Worm (Caenorhabditis elegans) whole organism, L1 larva: ENCODE measurements around the gene sea-2.

Experiments
- C16A3.4 ChIP-seq: fragments of 150-350 bp; optimal IDR thresholded peaks from 2 replicates; lab custom pipeline; 2014; ENCODE audit warnings: missing biosample characterization, missing genetic modification characterization
- F16B12.6 ChIP-seq: fragments of 150-350 bp; optimal IDR thresholded peaks from 2 replicates; lab custom pipeline; 2014; ENCODE audit warnings: missing biosample characterization, missing genetic modification characterization
- Y116A8C.19 ChIP-seq: sonication (generic microtip); optimal IDR thresholded peaks from 2 replicates; lab custom pipeline; 2016; ENCODE audit warnings: missing compliant biosample characterization, missing genetic modification characterization, borderline replicate concordance
- aly-2 ChIP-seq: fragments of 150-350 bp; optimal IDR thresholded peaks from 2 replicates; lab custom pipeline; 2014; ENCODE audit warnings: missing biosample characterization, missing genetic modification characterization
- blmp-1 ChIP-seq: fragments of 150-350 bp; optimal IDR thresholded peaks from 2 replicates; lab custom pipeline; 2014; ENCODE audit warnings: missing biosample characterization, missing genetic modification characterization
- ceh-8 ChIP-seq: fragments of 200-800 bp; sonication (Bioruptor generic); optimal IDR thresholded peaks from 2 replicates; lab custom pipeline; 2018; ENCODE audit warnings: mild to moderate bottlenecking, missing genetic modification characterization, moderate library complexity, missing compliant biosample characterization
- ceh-82 ChIP-seq, 3 experiments: fragments of 150-350 bp in 1 of 3; sonication (generic microtip) in 2 of 3; optimal IDR thresholded peaks; 2 replicates each; lab custom pipeline; 2014 to 2017; ENCODE audit warnings: missing biosample characterization in 3 of 3, missing genetic modification characterization in 3 of 3
- dpl-1 ChIP-seq, 3 experiments: fragments of 150-350 bp in 2 of 3; sonication (generic microtip) in 1 of 3; optimal IDR thresholded peaks; 2 replicates each; lab custom pipeline; 2014 to 2017; ENCODE audit warnings: missing biosample characterization in 3 of 3, missing genetic modification characterization in 3 of 3, missing genetic modification reagents in 3 of 3
- efl-1 ChIP-seq, 4 experiments: fragments of 150-350 bp; optimal IDR thresholded peaks in 3 of 4; peaks in 1 of 4; 1 replicate in 1 of 4; 2 replicates in 3 of 4; lab custom pipeline; 2014; ENCODE audit warnings: missing biosample characterization in 2 of 4, missing genetic modification characterization in 2 of 4, missing genetic modification reagents in 2 of 4
- efl-3 ChIP-seq: fragments of 200-800 bp; sonication (Bioruptor generic); optimal IDR thresholded peaks from 2 replicates; lab custom pipeline; 2018; ENCODE audit warnings: mild to moderate bottlenecking, missing genetic modification characterization, missing compliant biosample characterization
- egl-13 ChIP-seq: sonication (generic microtip); optimal IDR thresholded peaks from 2 replicates; lab custom pipeline; 2016; ENCODE audit warnings: missing genotype, missing genetic modification reagents, missing genetic modification characterization, missing compliant biosample characterization
- egl-27 ChIP-seq, 2 experiments: fragments of 150-350 bp in 1 of 2; sonication (generic microtip); optimal IDR thresholded peaks; 3 replicates each; lab custom pipeline; 2017 to 2018; ENCODE audit warnings: missing biosample characterization in 2 of 2, missing genetic modification characterization in 2 of 2, missing genetic modification reagents in 2 of 2
- elt-3 ChIP-seq, 6 experiments: fragments of 150-350 bp in 1 of 6; sonication (generic microtip); optimal IDR thresholded peaks; 2 replicates each; lab custom pipeline; 2017 to 2018; ENCODE audit warnings: missing biosample characterization in 6 of 6, missing genetic modification characterization in 6 of 6, inconsistent platforms in 1 of 6
- fkh-10 ChIP-seq: sonication (generic microtip); optimal IDR thresholded peaks from 2 replicates; lab custom pipeline; 2017; ENCODE audit warnings: missing biosample characterization, missing genetic modification reagents, missing genetic modification characterization
- fkh-8 ChIP-seq: sonication (generic microtip); optimal IDR thresholded peaks from 2 replicates; lab custom pipeline; 2016; ENCODE audit warnings: mild to moderate bottlenecking, missing genetic modification characterization, missing compliant biosample characterization
- hlh-4 ChIP-seq: sonication (generic microtip); optimal IDR thresholded peaks from 2 replicates; lab custom pipeline; 2016; ENCODE audit warnings: mild to moderate bottlenecking, missing genetic modification characterization, missing compliant biosample characterization
- hpl-2 ChIP-seq: fragments of 150-350 bp; optimal IDR thresholded peaks from 2 replicates; lab custom pipeline; 2014; ENCODE audit warnings: missing biosample characterization, missing genetic modification reagents, missing genetic modification characterization
- irx-1 ChIP-seq: sonication (generic microtip); optimal IDR thresholded peaks from 2 replicates; lab custom pipeline; 2016; ENCODE audit warnings: missing genetic modification characterization, missing compliant biosample characterization
- lin-13 ChIP-seq: fragments of 150-350 bp; optimal IDR thresholded peaks from 2 replicates; lab custom pipeline; 2014; ENCODE audit warnings: missing biosample characterization, missing genetic modification reagents, missing genetic modification characterization
- lin-14 ChIP-seq: fragments of 200-800 bp; sonication (Bioruptor generic); optimal IDR thresholded peaks from 2 replicates; lab custom pipeline; 2018; ENCODE audit warnings: mild to moderate bottlenecking, missing genetic modification characterization, moderate library complexity, missing compliant biosample characterization
- lin-15B ChIP-seq: fragments of 150-350 bp; sonication (generic microtip); optimal IDR thresholded peaks from 3 replicates; lab custom pipeline; 2014; ENCODE audit warnings: missing biosample characterization, missing genetic modification characterization
- lin-35 ChIP-seq, 2 experiments: fragments of 150-350 bp; optimal IDR thresholded peaks; 2 replicates each; lab custom pipeline; 2014; ENCODE audit warnings: missing biosample characterization in 2 of 2, missing genetic modification characterization in 2 of 2, missing genetic modification reagents in 2 of 2
- lin-39 ChIP-seq: fragments of 150-350 bp; optimal IDR thresholded peaks from 2 replicates; lab custom pipeline; 2014; ENCODE audit warnings: missing biosample characterization, missing genetic modification reagents, missing genetic modification characterization
- lsy-2 ChIP-seq, 2 experiments: fragments of 150-350 bp; optimal IDR thresholded peaks; 2 replicates each; lab custom pipeline; 2014; ENCODE audit warnings: missing biosample characterization in 2 of 2, missing genetic modification characterization in 2 of 2
- mab-9 ChIP-seq: fragments of 200-800 bp; sonication (Bioruptor generic); IDR thresholded peaks from 2 replicates; pipeline ENCODE4 v1.3.6; 2022; ENCODE audit warnings: missing genetic modification reagents, missing genetic modification characterization, missing compliant biosample characterization
- mdl-1 ChIP-seq, 2 experiments: fragments of 150-350 bp; optimal IDR thresholded peaks; 2 replicates each; lab custom pipeline; 2014 to 2017; ENCODE audit warnings: missing biosample characterization in 2 of 2, missing genetic modification characterization in 2 of 2, inconsistent platforms in 1 of 2
- mef-2 ChIP-seq: fragments of 150-350 bp; optimal IDR thresholded peaks from 2 replicates; lab custom pipeline; 2014; ENCODE audit warnings: missing biosample characterization, missing genetic modification characterization
- nhr-12 ChIP-seq: sonication (generic microtip); optimal IDR thresholded peaks from 2 replicates; lab custom pipeline; 2017; ENCODE audit warnings: missing biosample characterization, missing genetic modification characterization
- nhr-19 ChIP-seq: fragments of 200-800 bp; sonication (Bioruptor generic); conservative IDR thresholded peaks from 2 replicates; pipeline ENCODE4 v1.3.6; 2022; ENCODE audit warnings: missing genetic modification characterization, missing compliant biosample characterization
- nhr-20 ChIP-seq: sonication (generic microtip); optimal IDR thresholded peaks from 2 replicates; lab custom pipeline; 2016; ENCODE audit warnings: mild to moderate bottlenecking, missing genetic modification characterization, missing compliant biosample characterization
- nhr-28 ChIP-seq: fragments of 150-350 bp; optimal IDR thresholded peaks from 2 replicates; lab custom pipeline; 2014; ENCODE audit warnings: missing biosample characterization, missing genetic modification characterization
- nhr-47 ChIP-seq: sonication (generic microtip); optimal IDR thresholded peaks from 2 replicates; lab custom pipeline; 2016; ENCODE audit warnings: mild to moderate bottlenecking, missing genetic modification characterization, moderate library complexity, missing compliant biosample characterization
- nhr-71 ChIP-seq: sonication (generic microtip); optimal IDR thresholded peaks from 2 replicates; lab custom pipeline; 2016; ENCODE audit warnings: mild to moderate bottlenecking, missing genetic modification characterization, moderate library complexity, missing compliant biosample characterization
- nhr-76 ChIP-seq: sonication (generic microtip); optimal IDR thresholded peaks from 2 replicates; lab custom pipeline; 2017; ENCODE audit warnings: missing biosample characterization, missing genetic modification characterization
- nhr-77 ChIP-seq: fragments of 150-350 bp; optimal IDR thresholded peaks from 2 replicates; lab custom pipeline; 2014; ENCODE audit warnings: missing biosample characterization, missing genetic modification characterization
- nhr-84 ChIP-seq: sonication (generic microtip); optimal IDR thresholded peaks from 2 replicates; lab custom pipeline; 2017; ENCODE audit warnings: missing biosample characterization, missing genetic modification characterization
- nhr-85 ChIP-seq: sonication (generic microtip); peaks from one replicate; lab custom pipeline; 2016; ENCODE audit warnings: missing genetic modification characterization, inconsistent platforms, missing compliant biosample characterization
- nhr-90 ChIP-seq: sonication (generic microtip); optimal IDR thresholded peaks from 2 replicates; lab custom pipeline; 2016; ENCODE audit warnings: mild to moderate bottlenecking, missing genetic modification characterization, missing compliant biosample characterization; ENCODE audit not compliant: poor library complexity
- rnt-1 ChIP-seq: sonication (generic microtip); optimal IDR thresholded peaks from 2 replicates; lab custom pipeline; 2016; ENCODE audit warnings: mild to moderate bottlenecking, missing genetic modification characterization, moderate library complexity, missing compliant biosample characterization
- skn-1 ChIP-seq: fragments of 150-350 bp; optimal IDR thresholded peaks from 2 replicates; lab custom pipeline; 2014; ENCODE audit warnings: missing biosample characterization, missing genetic modification characterization
- snpc-4 ChIP-seq: fragments of 150-350 bp; optimal IDR thresholded peaks from 2 replicates; lab custom pipeline; 2014; ENCODE audit warnings: missing biosample characterization, missing genetic modification characterization
- sox-4 ChIP-seq: sonication (generic microtip); optimal IDR thresholded peaks from 2 replicates; lab custom pipeline; 2016; ENCODE audit warnings: missing genetic modification characterization, missing compliant biosample characterization
- sup-37 ChIP-seq: fragments of 200-800 bp; sonication (Bioruptor generic); optimal IDR thresholded peaks from 2 replicates; lab custom pipeline; 2018; ENCODE audit warnings: mild to moderate bottlenecking, missing genetic modification characterization, missing compliant biosample characterization
- swsn-7 ChIP-seq: sonication (generic microtip); optimal IDR thresholded peaks from 2 replicates; lab custom pipeline; 2016; ENCODE audit warnings: missing genetic modification characterization, missing compliant biosample characterization
- unc-130 ChIP-seq: fragments of 150-350 bp; optimal IDR thresholded peaks from 2 replicates; lab custom pipeline; 2017; ENCODE audit warnings: missing biosample characterization, missing genetic modification characterization, inconsistent platforms
- unc-62 ChIP-seq: fragments of 150-350 bp; optimal IDR thresholded peaks from 2 replicates; lab custom pipeline; 2014; ENCODE audit warnings: missing biosample characterization, missing genetic modification reagents, missing genetic modification characterization
- unc-98 ChIP-seq: fragments of 200-800 bp; sonication (Bioruptor generic); IDR thresholded peaks from 2 replicates; pipeline ENCODE4 v1.3.6; 2022; ENCODE audit warnings: missing genetic modification characterization, missing compliant biosample characterization
- vab-15 ChIP-seq: sonication (generic microtip); optimal IDR thresholded peaks from 2 replicates; lab custom pipeline; 2017; ENCODE audit warnings: missing genotype, mild to moderate bottlenecking, missing genetic modification characterization, missing compliant biosample characterization
- zag-1 ChIP-seq: fragments of 150-350 bp; optimal IDR thresholded peaks from 2 replicates; lab custom pipeline; 2014; ENCODE audit warnings: missing biosample characterization, missing genetic modification characterization
- zip-4 ChIP-seq: fragments of 200-800 bp; sonication (Bioruptor generic); optimal IDR thresholded peaks from 2 replicates; lab custom pipeline; 2018; ENCODE audit warnings: mild to moderate bottlenecking, missing genetic modification characterization, moderate library complexity, missing compliant biosample characterization
- ztf-4 ChIP-seq: fragments of 150-350 bp; optimal IDR thresholded peaks from 2 replicates; lab custom pipeline; 2014; ENCODE audit warnings: missing biosample characterization, missing genetic modification characterization

Gene sea-2

ce11 chrII:3930478-3931182, 19.5 kb upstream of the sea-2 start:
- no peak for TF ChIP-seq vab-15 (tag; lab: Kevin White, UChicago)
- no peak for TF ChIP-seq efl-3 (GFP tag; lab: Kevin White, UChicago)
- peak; percentile 27 for TF ChIP-seq C16A3.4
- no peak for TF ChIP-seq sox-4 (tag; lab: Kevin White, UChicago)
- peak; percentile 67 for TF ChIP-seq nhr-85 (tag; lab: Kevin White, UChicago)
- peak in 1 of 3 experiments; percentile 48 for TF ChIP-seq ceh-82 (tag; optimal IDR thresholded peaks at IDR 0.05; lab: Kevin White, UChicago)
- TF ChIP-seq nhr-71 (tag; lab: Kevin White, UChicago): peak; percentile 73
- TF ChIP-seq hlh-4 (tag; lab: Kevin White, UChicago): no peak
- TF ChIP-seq lsy-2 (tag; optimal IDR thresholded peaks at IDR 0.05; lab: Kevin White, UChicago): peak; percentile 53 to 54
- peak in 1 of 2 experiments; percentile 62 for TF ChIP-seq mdl-1 (tag; optimal IDR thresholded peaks at IDR 0.05; lab: Kevin White, UChicago)
- TF ChIP-seq egl-27 (tag; optimal IDR thresholded peaks at IDR 0.05; lab: Kevin White, UChicago): no peak
- peak; percentile 30 for TF ChIP-seq nhr-90 (tag; lab: Kevin White, UChicago)
- peak; percentile 48 for TF ChIP-seq skn-1 (tag; lab: Kevin White, UChicago)
- TF ChIP-seq unc-130 (tag; lab: Kevin White, UChicago): no peak
- TF ChIP-seq F16B12.6 (tag; lab: Kevin White, UChicago): no peak
- no peak for TF ChIP-seq mab-9 (GFP tag; lab: Robert Waterston, UW)
- TF ChIP-seq zip-4 (GFP tag; lab: Kevin White, UChicago): no peak
- no peak for TF ChIP-seq egl-13 (tag; lab: Kevin White, UChicago)
- no peak for TF ChIP-seq Y116A8C.19 (tag; lab: Kevin White, UChicago)
- no peak for TF ChIP-seq unc-62 (GFP tag; lab: Kevin White, UChicago)
- TF ChIP-seq snpc-4 (tag; lab: Kevin White, UChicago): no peak
- no peak for TF ChIP-seq mef-2
- no peak for TF ChIP-seq lin-15B (tag; lab: Kevin White, UChicago)
- no peak for TF ChIP-seq ztf-4 (tag; lab: Kevin White, UChicago)
- TF ChIP-seq nhr-77 (tag; lab: Kevin White, UChicago): no peak
- no peak for TF ChIP-seq nhr-28
- TF ChIP-seq efl-1 (optimal IDR thresholded peaks at IDR 0.05; lab: Kevin White, UChicago): peak; percentile 49 to 63
- TF ChIP-seq efl-1 (GFP tag; optimal IDR thresholded peaks at IDR 0.05 in 1 of 2; lab: Kevin White, UChicago): peak; percentile 66 to 93
- peak; percentile 83 for TF ChIP-seq lin-14 (GFP tag; lab: Kevin White, UChicago)
- TF ChIP-seq nhr-20: peak; percentile 65
- peak; percentile 5 for TF ChIP-seq lin-13 (GFP tag; lab: Kevin White, UChicago)
- no peak for TF ChIP-seq nhr-47 (tag; lab: Kevin White, UChicago)
- no peak for TF ChIP-seq nhr-84 (tag; lab: Kevin White, UChicago)
- peak in 1 of 6 experiments; percentile 80 for TF ChIP-seq elt-3 (tag; optimal IDR thresholded peaks at IDR 0.05; lab: Kevin White, UChicago)
- TF ChIP-seq blmp-1 (tag; lab: Kevin White, UChicago): peak; percentile 91
- no peak for TF ChIP-seq nhr-76 (tag; lab: Kevin White, UChicago)
- TF ChIP-seq swsn-7 (tag; lab: Kevin White, UChicago): peak; percentile 45
- TF ChIP-seq unc-98 (GFP tag; lab: Robert Waterston, UW): no peak
- TF ChIP-seq rnt-1 (tag; lab: Kevin White, UChicago): no peak
- no peak for TF ChIP-seq hpl-2 (GFP tag; lab: Kevin White, UChicago)
- no peak for TF ChIP-seq sup-37 (GFP tag; lab: Kevin White, UChicago)
- no peak for TF ChIP-seq ceh-8 (GFP tag; lab: Kevin White, UChicago)
- TF ChIP-seq zag-1 (tag; lab: Kevin White, UChicago): no peak
- TF ChIP-seq lin-39 (tag; lab: Kevin White, UChicago): no peak
- no peak for TF ChIP-seq nhr-12 (tag; lab: Kevin White, UChicago)
- no peak for TF ChIP-seq irx-1 (tag; lab: Kevin White, UChicago)
- peak; percentile 2 for TF ChIP-seq fkh-8 (tag; lab: Kevin White, UChicago)
- no peak for TF ChIP-seq aly-2 (tag; lab: Kevin White, UChicago)
- TF ChIP-seq fkh-10 (GFP tag; lab: Kevin White, UChicago): no peak
- TF ChIP-seq lin-35 (GFP tag; optimal IDR thresholded peaks at IDR 0.05; lab: Kevin White, UChicago): peak; percentile 38 to 74
- peak; percentile 39 to 70 (median 65) for TF ChIP-seq dpl-1 (GFP tag; optimal IDR thresholded peaks at IDR 0.05; lab: Kevin White, UChicago)
- TF ChIP-seq nhr-19: 0 out of 2 replicates have a peak, but pooled peaks have one; percentile 4
